Worm (Caenorhabditis elegans): Measurements from ENCODE around the gene Y54G11A.17.
"Not testable (repeated sequence)": the region's sequence is repeated elsewhere in the genome, so short reads cannot be mapped to it uniquely, and the experiment has no call there.

DNA sequence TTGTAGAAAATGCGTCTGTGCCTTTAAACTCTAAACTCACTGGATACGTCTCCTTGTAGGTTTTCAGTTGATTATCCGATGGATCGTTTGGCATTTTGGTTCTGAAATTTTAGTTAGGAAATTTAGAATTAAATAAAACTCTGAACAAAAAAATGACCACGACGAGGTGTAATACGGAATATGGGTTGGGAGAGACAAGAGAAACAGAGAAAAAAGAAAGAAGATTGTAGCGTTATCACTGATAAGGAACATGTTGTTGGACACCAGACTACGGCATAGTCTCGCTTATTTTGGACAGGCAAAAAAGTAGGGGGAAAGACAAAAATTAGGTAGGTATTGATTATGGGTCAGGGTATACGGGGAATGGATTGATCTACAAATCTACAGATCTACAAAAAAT is 47.3 kb downstream of the Y54G11A.17 start, which contains the start of gene ctl-2:
- TF ChIP-seq aha-1 (tag; optimal IDR thresholded peaks at IDR 0.05); unc-62 (GFP tag; optimal IDR thresholded peaks at IDR 0.05): not testable (repeated sequence)

All from whole organism, L1 larva.